Worm (Caenorhabditis elegans) whole organism, young adult: ENCODE measurements around the gene zgpa-1.

ENCODE experiments used
- B0336.3 ChIP-seq: fragments of 200-800 bp; sonication (Bioruptor generic); IDR thresholded peaks from 2 replicates; pipeline ENCODE4 v1.3.6; 2022; ENCODE audit warnings: missing genetic modification characterization, missing compliant biosample characterization
- C17E4.6 ChIP-seq: fragments of 200-800 bp; sonication (Bioruptor generic); IDR thresholded peaks from 2 replicates; pipeline ENCODE4 v1.3.6; 2022; ENCODE audit warnings: missing genetic modification reagents, missing genetic modification characterization, missing compliant biosample characterization
- D2030.7 ChIP-seq: fragments of 200-800 bp; sonication (Bioruptor generic); IDR thresholded peaks from 2 replicates; pipeline ENCODE4 v1.3.6; 2022; ENCODE audit warnings: missing genetic modification reagents, missing genetic modification characterization, missing compliant biosample characterization
- F22D6.2 ChIP-seq: sonication (generic microtip); optimal IDR thresholded peaks from 2 replicates; lab custom pipeline; 2016; ENCODE audit warnings: mild to moderate bottlenecking, missing genetic modification characterization, missing compliant biosample characterization
- F57A8.1 ChIP-seq: fragments of 200-800 bp; sonication (Bioruptor generic); optimal IDR thresholded peaks from 2 replicates; lab custom pipeline; 2018; ENCODE audit warnings: mild to moderate bottlenecking, missing genetic modification characterization, moderate library complexity, missing compliant biosample characterization
- Y56A3A.18 ChIP-seq: fragments of 200-800 bp; sonication (Bioruptor generic); IDR thresholded peaks from 2 replicates; pipeline ENCODE4 v1.3.6; 2022; ENCODE audit warnings: missing genetic modification reagents, missing genetic modification characterization, missing compliant biosample characterization
- Y67H2A.10 ChIP-seq: fragments of 200-800 bp; sonication (Bioruptor generic); conservative IDR thresholded peaks from 2 replicates; pipeline ENCODE4 v1.3.6; 2022; ENCODE audit warnings: missing genetic modification reagents, missing genetic modification characterization, missing compliant biosample characterization
- Y79H2A.3 ChIP-seq: fragments of 200-800 bp; sonication (Bioruptor generic); conservative IDR thresholded peaks from 2 replicates; pipeline ENCODE4 v1.3.6; 2022; ENCODE audit warnings: missing genetic modification reagents, missing genetic modification characterization, missing compliant biosample characterization
- Y95B8A.8 ChIP-seq: fragments of 200-800 bp; sonication (Bioruptor generic); IDR thresholded peaks from 2 replicates; pipeline ENCODE4 v1.3.6; 2022; ENCODE audit warnings: missing genetic modification reagents, missing genetic modification characterization, missing compliant biosample characterization
- ama-1 ChIP-seq, 3 experiments: fragments of 150-350 bp in 1 of 3; sonication (generic microtip) in 2 of 3; optimal IDR thresholded peaks; 2 replicates each; lab custom pipeline; 2014 to 2018; ENCODE audit warnings: missing biosample characterization in 2 of 3, missing genetic modification characterization in 2 of 3, missing genetic modification reagents in 2 of 3
- aptf-2 ChIP-seq: fragments of 200-800 bp; sonication (Bioruptor generic); conservative IDR thresholded peaks from 2 replicates; pipeline ENCODE4 v1.3.6; 2022; ENCODE audit warnings: missing genetic modification reagents, missing genetic modification characterization, missing compliant biosample characterization
- aptf-3 ChIP-seq: fragments of 200-800 bp; sonication (Bioruptor generic); IDR thresholded peaks from 2 replicates; pipeline ENCODE4 v1.3.6; 2022; ENCODE audit warnings: missing genetic modification characterization, missing compliant biosample characterization
- atf-7 ChIP-seq: sonication (generic microtip); optimal IDR thresholded peaks from 2 replicates; lab custom pipeline; 2017; ENCODE audit warnings: mild to moderate bottlenecking, missing genetic modification characterization, missing compliant biosample characterization
- athp-1 ChIP-seq: sonication (generic microtip); optimal IDR thresholded peaks from 2 replicates; lab custom pipeline; 2017; ENCODE audit warnings: mild to moderate bottlenecking, missing genetic modification characterization, missing compliant biosample characterization
- attf-6 ChIP-seq: fragments of 200-800 bp; sonication (Bioruptor generic); IDR thresholded peaks from 2 replicates; pipeline ENCODE4 v1.3.6; 2022; ENCODE audit warnings: missing genetic modification reagents, missing genetic modification characterization, missing compliant biosample characterization
- ccch-3 ChIP-seq: fragments of 200-800 bp; sonication (Bioruptor generic); optimal IDR thresholded peaks from 2 replicates; lab custom pipeline; 2018; ENCODE audit warnings: mild to moderate bottlenecking, missing genetic modification characterization, missing compliant biosample characterization
- ceh-100 ChIP-seq: fragments of 200-800 bp; sonication (Bioruptor generic); IDR thresholded peaks from 2 replicates; pipeline ENCODE4 v1.3.6; 2022; ENCODE audit warnings: missing genetic modification reagents, missing genetic modification characterization, missing compliant biosample characterization
- ceh-27 ChIP-seq: fragments of 200-800 bp; sonication (Bioruptor generic); optimal IDR thresholded peaks from 2 replicates; lab custom pipeline; 2018; ENCODE audit warnings: mild to moderate bottlenecking, missing genetic modification characterization, moderate library complexity, missing compliant biosample characterization
- ceh-91 ChIP-seq: fragments of 200-800 bp; sonication (Bioruptor generic); IDR thresholded peaks from 2 replicates; pipeline ENCODE4 v1.3.6; 2022; ENCODE audit warnings: missing genetic modification reagents, missing genetic modification characterization, missing compliant biosample characterization
- chd-7 ChIP-seq: sonication (generic microtip); optimal IDR thresholded peaks from 2 replicates; lab custom pipeline; 2016; ENCODE audit warnings: mild to moderate bottlenecking, missing genetic modification characterization, moderate library complexity, missing compliant biosample characterization
- dpl-1 ChIP-seq: fragments of 150-350 bp; optimal IDR thresholded peaks from 2 replicates; lab custom pipeline; 2014; ENCODE audit warnings: missing biosample characterization, missing genetic modification reagents, missing genetic modification characterization
- efl-1 ChIP-seq: fragments of 150-350 bp; optimal IDR thresholded peaks from 2 replicates; lab custom pipeline; 2014; ENCODE audit warnings: missing biosample characterization, missing genetic modification reagents, missing genetic modification characterization
- egl-44 ChIP-seq: fragments of 200-800 bp; sonication (Bioruptor generic); IDR thresholded peaks from 2 replicates; pipeline ENCODE4 v1.3.6; 2022; ENCODE audit warnings: missing genetic modification reagents, missing genetic modification characterization, missing compliant biosample characterization
- egrh-3 ChIP-seq: fragments of 200-800 bp; sonication (Bioruptor generic); IDR thresholded peaks from 2 replicates; pipeline ENCODE4 v1.3.6; 2022; ENCODE audit warnings: missing genetic modification reagents, missing genetic modification characterization, missing compliant biosample characterization
- ets-4 ChIP-seq: fragments of 200-800 bp; sonication (Bioruptor generic); optimal IDR thresholded peaks from 2 replicates; lab custom pipeline; 2018; ENCODE audit warnings: mild to moderate bottlenecking, missing genetic modification characterization, missing compliant biosample characterization
- fkh-3 ChIP-seq: sonication (generic microtip); optimal IDR thresholded peaks from 2 replicates; lab custom pipeline; 2016; ENCODE audit warnings: mild to moderate bottlenecking, missing genetic modification characterization, missing compliant biosample characterization
- lin-26 ChIP-seq: fragments of 200-800 bp; sonication (Bioruptor generic); IDR thresholded peaks from 2 replicates; pipeline ENCODE4 v1.3.6; 2022; ENCODE audit warnings: missing genetic modification reagents, missing genetic modification characterization, missing compliant biosample characterization
- lin-35 ChIP-seq, 3 experiments: fragments of 150-350 bp in 2 of 3; sonication (generic microtip) in 1 of 3; optimal IDR thresholded peaks; 2 replicates each; lab custom pipeline; 2014 to 2018; ENCODE audit warnings: missing biosample characterization in 3 of 3, missing genetic modification characterization in 3 of 3, missing genetic modification reagents in 3 of 3
- lir-1 ChIP-seq: fragments of 200-800 bp; sonication (Bioruptor generic); conservative IDR thresholded peaks from 2 replicates; pipeline ENCODE4 v1.3.6; 2022; ENCODE audit warnings: missing genetic modification reagents, missing genetic modification characterization, missing compliant biosample characterization
- lsy-27 ChIP-seq: sonication (generic microtip); optimal IDR thresholded peaks from 2 replicates; lab custom pipeline; 2017; ENCODE audit warnings: missing genetic modification characterization, mild to moderate bottlenecking, missing compliant biosample characterization, antibody characterized with exemption, missing genotype, borderline replicate concordance; ENCODE audit not compliant: insufficient read depth
- madf-10 ChIP-seq: sonication (generic microtip); optimal IDR thresholded peaks from 2 replicates; lab custom pipeline; 2016; ENCODE audit warnings: mild to moderate bottlenecking, missing genetic modification characterization, missing compliant biosample characterization
- madf-3 ChIP-seq: fragments of 200-800 bp; sonication (Bioruptor generic); IDR thresholded peaks from 2 replicates; pipeline ENCODE4 v1.3.6; 2022; ENCODE audit warnings: missing genetic modification reagents, missing genetic modification characterization, missing compliant biosample characterization
- madf-8 ChIP-seq: fragments of 200-800 bp; sonication (Bioruptor generic); conservative IDR thresholded peaks from 2 replicates; pipeline ENCODE4 v1.3.6; 2022; ENCODE audit warnings: missing genetic modification reagents, missing genetic modification characterization, missing compliant biosample characterization
- nhr-27 ChIP-seq: fragments of 200-800 bp; sonication (Bioruptor generic); optimal IDR thresholded peaks from 2 replicates; lab custom pipeline; 2018; ENCODE audit warnings: mild to moderate bottlenecking, missing genetic modification characterization, moderate library complexity, missing compliant biosample characterization
- nhr-90 ChIP-seq: sonication (generic microtip); optimal IDR thresholded peaks from 2 replicates; lab custom pipeline; 2016; ENCODE audit warnings: missing genotype, mild to moderate bottlenecking, missing genetic modification characterization, missing compliant biosample characterization
- repo-1 ChIP-seq: sonication (generic microtip); optimal IDR thresholded peaks from 2 replicates; lab custom pipeline; 2017; ENCODE audit warnings: mild to moderate bottlenecking, missing genetic modification characterization, missing compliant biosample characterization
- sdz-38 ChIP-seq: sonication (generic microtip); optimal IDR thresholded peaks from 2 replicates; lab custom pipeline; 2016; ENCODE audit warnings: missing genotype, missing genetic modification characterization, missing compliant biosample characterization
- snpc-1.1 ChIP-seq: sonication (generic microtip); optimal IDR thresholded peaks from 2 replicates; lab custom pipeline; 2017; ENCODE audit warnings: missing genetic modification characterization, mild to moderate bottlenecking, missing compliant biosample characterization, antibody characterized with exemption, moderate library complexity, missing genotype, missing genetic modification reagents; ENCODE audit not compliant: insufficient read depth
- snpc-3.4 ChIP-seq: sonication (generic microtip); optimal IDR thresholded peaks from 2 replicates; lab custom pipeline; 2017; ENCODE audit warnings: missing genetic modification characterization, mild to moderate bottlenecking, missing compliant biosample characterization, antibody characterized with exemption, moderate library complexity, missing genotype, missing genetic modification reagents
- snpc-4 ChIP-seq, 5 experiments: fragments of 150-350 bp in 1 of 5; sonication (generic microtip) in 4 of 5; optimal IDR thresholded peaks; 2 replicates each; lab custom pipeline; 2014 to 2018; ENCODE audit warnings: missing genetic modification characterization in 5 of 5, missing biosample characterization in 3 of 5, antibody characterized with exemption in 2 of 5, mild to moderate bottlenecking in 2 of 5, missing compliant biosample characterization in 2 of 5, missing genotype in 2 of 5, moderate library complexity in 2 of 5, missing genetic modification reagents in 1 of 5
- sptf-2 ChIP-seq: fragments of 200-800 bp; sonication (Bioruptor generic); optimal IDR thresholded peaks from 2 replicates; lab custom pipeline; 2018; ENCODE audit warnings: mild to moderate bottlenecking, missing genetic modification characterization, missing compliant biosample characterization
- tlf-1 ChIP-seq: fragments of 200-800 bp; sonication (Bioruptor generic); optimal IDR thresholded peaks from 2 replicates; lab custom pipeline; 2018; ENCODE audit warnings: mild to moderate bottlenecking, missing genetic modification characterization, missing compliant biosample characterization
- xnd-1 ChIP-seq: sonication (generic microtip); optimal IDR thresholded peaks from 2 replicates; lab custom pipeline; 2016; ENCODE audit warnings: missing genotype, missing genetic modification reagents, missing genetic modification characterization, missing compliant biosample characterization
- ztf-18 ChIP-seq: sonication (generic microtip); optimal IDR thresholded peaks from 2 replicates; lab custom pipeline; 2016; ENCODE audit warnings: missing genotype, mild to moderate bottlenecking, missing genetic modification characterization, missing compliant biosample characterization
- ztf-25 ChIP-seq: fragments of 200-800 bp; sonication (Bioruptor generic); IDR thresholded peaks from 2 replicates; pipeline ENCODE4 v1.3.6; 2022; ENCODE audit warnings: missing genetic modification reagents, missing genetic modification characterization, missing compliant biosample characterization
- ztf-6 ChIP-seq: fragments of 200-800 bp; sonication (Bioruptor generic); IDR thresholded peaks from 2 replicates; pipeline ENCODE4 v1.3.6; 2022; ENCODE audit warnings: missing genetic modification reagents, missing genetic modification characterization, missing compliant biosample characterization

zgpa-1 gene

ce11 chrIV:7790801-7791588, 21.6 kb downstream of the zgpa-1 start, which contains the start of gene rsp-6 (continued):
- TF ChIP-seq ceh-100 (GFP tag; lab: Robert Waterston, UW) (peak; percentile 61), snpc-1.1 (tag; lab: Kevin White, UChicago) (peak; percentile 43), Y56A3A.18 (GFP tag; lab: Robert Waterston, UW) (no peak), egl-44 (GFP tag; lab: Robert Waterston, UW) (no peak), ets-4 (GFP tag; lab: Kevin White, UChicago) (no peak), nhr-27 (tag; lab: Kevin White, UChicago) (no peak), aptf-3 (no peak), madf-10 (tag; lab: Kevin White, UChicago) (peak; percentile 88), nhr-90 (peak; percentile 19), lir-1 (no peak), Y67H2A.10 (GFP tag; lab: Robert Waterston, UW) (peak; percentile 18; the same call in 1 of the 2 replicates), lin-35 (GFP tag; optimal IDR thresholded peaks at IDR 0.05; lab: Kevin White, UChicago) (peak; percentile 14 to 92 (median 56)), ceh-91 (GFP tag; lab: Robert Waterston, UW) (peak; percentile 90), ztf-25 (GFP tag; lab: Robert Waterston, UW) (no peak), attf-6 (GFP tag; lab: Robert Waterston, UW) (no peak; the same call in 1 of the 2 replicates), madf-8 (GFP tag; lab: Robert Waterston, UW) (peak; percentile 81), lin-26 (GFP tag; lab: Robert Waterston, UW) (peak; percentile 77), repo-1 (no peak), sdz-38 (no peak), fkh-3 (tag; lab: Kevin White, UChicago) (no peak), efl-1 (GFP tag; lab: Kevin White, UChicago) (peak; percentile 93), ceh-27 (GFP tag; lab: Kevin White, UChicago) (peak; percentile 83), xnd-1 (tag; lab: Kevin White, UChicago) (peak; percentile 78), chd-7 (no peak), sptf-2 (GFP tag; lab: Kevin White, UChicago) (no peak), F22D6.2 (no peak), D2030.7 (peak; percentile 83), B0336.3 (peak; percentile 66), snpc-3.4 (peak; percentile 75), aptf-2 (peak; percentile 29; the same call in 1 of the 2 replicates), atf-7 (tag; lab: Kevin White, UChicago) (no peak), madf-3 (GFP tag; lab: Robert Waterston, UW) (peak; percentile 99), athp-1 (tag; lab: Kevin White, UChicago) (no peak), ama-1 (optimal IDR thresholded peaks at IDR 0.05; lab: Kevin White, UChicago) (peak; percentile 28), ama-1 (GFP tag; optimal IDR thresholded peaks at IDR 0.05; lab: Kevin White, UChicago) (peak in 1 of 2 experiments; percentile 29), C17E4.6 (GFP tag; lab: Robert Waterston, UW) (peak; percentile 43; the same call in 1 of the 2 replicates), F57A8.1 (no peak), lsy-27 (no peak), Y95B8A.8 (GFP tag; lab: Robert Waterston, UW) (no peak), ztf-18 (tag; lab: Kevin White, UChicago) (peak; percentile 27), egrh-3 (GFP tag; lab: Robert Waterston, UW) (peak; percentile 64), dpl-1 (peak; percentile 93), ccch-3 (no peak), ztf-6 (GFP tag; lab: Robert Waterston, UW) (no peak), snpc-4 (GFP tag; optimal IDR thresholded peaks at IDR 0.05; lab: Kevin White, UChicago) (peak; percentile 15), snpc-4 (tag; optimal IDR thresholded peaks at IDR 0.05; lab: Kevin White, UChicago) (peak; percentile 36 to 74 (median 62)), tlf-1 (GFP tag; lab: Kevin White, UChicago) (peak; percentile 88), Y79H2A.3 (no peak)
